Fruit fly (Drosophila melanogaster) whole organism, embryonic: ENCODE results near the gene nkt.
A peak's percentile ranks its signal among the peaks of the same experiment; 100 is the strongest.

ENCODE experiments used
- CG10147 ChIP-seq: fragments of 200-800 bp; sonication (Bioruptor generic); optimal IDR thresholded peaks from 2 replicates; lab custom pipeline; 2019; ENCODE audit warnings: missing biosample characterization, mild to moderate bottlenecking, missing genetic modification characterization, moderate library complexity
- CG10543 ChIP-seq: fragments of 200-800 bp; sonication (Bioruptor generic); optimal IDR thresholded peaks from 3 replicates; lab custom pipeline; 2017; ENCODE audit warnings: missing biosample characterization, mild to moderate bottlenecking, missing genetic modification characterization, moderate library complexity
- CG11247 ChIP-seq: fragments of 200-800 bp; sonication (Bioruptor generic); IDR thresholded peaks from 2 replicates; pipeline ENCODE4 v1.3.6; 2022; ENCODE audit warnings: missing biosample characterization, missing genetic modification characterization
- CG12391 ChIP-seq: fragments of 200-800 bp; sonication (Bioruptor generic); optimal IDR thresholded peaks from 3 replicates; lab custom pipeline; 2018; ENCODE audit warnings: missing biosample characterization, mild to moderate bottlenecking, missing genetic modification characterization, moderate library complexity
- CG12769 ChIP-seq: fragments of 200-800 bp; sonication (Bioruptor generic); optimal IDR thresholded peaks from 2 replicates; lab custom pipeline; 2019; ENCODE audit warnings: missing biosample characterization, mild to moderate bottlenecking, missing genetic modification characterization, moderate library complexity
- CG14667 ChIP-seq: fragments of 200-800 bp; sonication (Bioruptor generic); IDR thresholded peaks from 2 replicates; pipeline ENCODE4 v1.3.6; 2022; ENCODE audit warnings: missing biosample characterization, missing genetic modification characterization
- CG17385 ChIP-seq: fragments of 200-800 bp; sonication (Bioruptor generic); optimal IDR thresholded peaks from 3 replicates; lab custom pipeline; 2018; ENCODE audit warnings: missing biosample characterization, mild to moderate bottlenecking, missing genetic modification characterization
- CG17829 ChIP-seq: fragments of 200-800 bp; optimal IDR thresholded peaks from 2 replicates; lab custom pipeline; 2019; ENCODE audit warnings: missing biosample characterization, mild to moderate bottlenecking, missing genetic modification characterization, moderate library complexity
- CG2120 ChIP-seq: fragments of 200-800 bp; sonication (Bioruptor generic); optimal IDR thresholded peaks from 3 replicates; lab custom pipeline; 2016; ENCODE audit warnings: missing biosample characterization, missing genetic modification characterization
- CG2129 ChIP-seq: fragments of 200-800 bp; sonication (Bioruptor generic); IDR thresholded peaks from 2 replicates; pipeline ENCODE4 v1.3.6; 2022; ENCODE audit warnings: missing biosample characterization, missing genetic modification characterization; ENCODE audit not compliant: partially characterized antibody
- CG2678 ChIP-seq: fragments of 200-800 bp; sonication (Bioruptor generic); optimal IDR thresholded peaks from 3 replicates; lab custom pipeline; 2019; ENCODE audit warnings: missing biosample characterization, mild to moderate bottlenecking, missing genetic modification characterization, moderate library complexity
- CG2712 ChIP-seq: fragments of 200-800 bp; optimal IDR thresholded peaks from 3 replicates; lab custom pipeline; 2019; ENCODE audit warnings: missing biosample characterization, mild to moderate bottlenecking, missing genetic modification characterization, moderate library complexity
- CG32532 ChIP-seq: fragments of 200-800 bp; sonication (Bioruptor generic); IDR thresholded peaks from 2 replicates; pipeline ENCODE4 v1.3.6; 2022; ENCODE audit warnings: missing biosample characterization, missing genetic modification characterization
- CG43689 ChIP-seq: fragments of 200-800 bp; sonication (Bioruptor generic); IDR thresholded peaks from 2 replicates; pipeline ENCODE4 v1.3.6; 2022; ENCODE audit warnings: missing biosample characterization, missing genetic modification characterization
- CG7271 ChIP-seq: fragments of 200-800 bp; sonication (Bioruptor generic); optimal IDR thresholded peaks from 2 replicates; lab custom pipeline; 2018; ENCODE audit warnings: missing biosample characterization, mild to moderate bottlenecking, missing genetic modification characterization, moderate library complexity
- CG7786 ChIP-seq: fragments of 200-800 bp; sonication (Bioruptor generic); optimal IDR thresholded peaks from 2 replicates; lab custom pipeline; 2016; ENCODE audit warnings: missing biosample characterization, missing genetic modification characterization
- CG7839 ChIP-seq: fragments of 200-800 bp; sonication (Bioruptor generic); optimal IDR thresholded peaks from 3 replicates; lab custom pipeline; 2018; ENCODE audit warnings: missing biosample characterization, mild to moderate bottlenecking, missing genetic modification characterization, moderate library complexity
- CG8924 ChIP-seq: fragments of 200-800 bp; optimal IDR thresholded peaks from 3 replicates; lab custom pipeline; 2019; ENCODE audit warnings: missing biosample characterization, mild to moderate bottlenecking, missing genetic modification characterization, moderate library complexity
- CG9932 ChIP-seq: fragments of 200-800 bp; sonication (Bioruptor generic); IDR thresholded peaks from 2 replicates; pipeline ENCODE4 v1.3.6; 2022; ENCODE audit warnings: missing biosample characterization, missing genetic modification characterization
- CoRest ChIP-seq: fragments of 200-800 bp; sonication (Bioruptor generic); optimal IDR thresholded peaks from 3 replicates; lab custom pipeline; 2018; ENCODE audit warnings: missing biosample characterization, mild to moderate bottlenecking, missing genetic modification characterization, moderate library complexity
- Ets65A ChIP-seq: fragments of 200-800 bp; sonication (Bioruptor generic); peaks from one replicate; lab custom pipeline; 2016; ENCODE audit warnings: missing biosample characterization, missing genetic modification characterization
- Med ChIP-seq: fragments of 200-800 bp; sonication (Bioruptor generic); peaks from one replicate; lab custom pipeline; 2016; ENCODE audit warnings: missing biosample characterization, missing genetic modification characterization, mild to moderate bottlenecking, inconsistent platforms, moderate library complexity
- Myb ChIP-seq: fragments of 200-800 bp; sonication (Bioruptor generic); optimal IDR thresholded peaks from 2 replicates; lab custom pipeline; 2016; ENCODE audit warnings: missing biosample characterization, missing genetic modification characterization
- Nf-YC ChIP-seq: fragments of 200-800 bp; optimal IDR thresholded peaks from 3 replicates; lab custom pipeline; 2019; ENCODE audit warnings: missing biosample characterization, mild to moderate bottlenecking, missing genetic modification characterization, moderate library complexity
- Opbp ChIP-seq: fragments of 200-800 bp; sonication (Bioruptor generic); IDR thresholded peaks from 3 replicates; pipeline ENCODE4 v1.3.6; 2022; ENCODE audit warnings: missing biosample characterization, missing genetic modification characterization; ENCODE audit not compliant: partially characterized antibody
- PHDP ChIP-seq: fragments of 200-800 bp; sonication (Bioruptor generic); optimal IDR thresholded peaks from 3 replicates; lab custom pipeline; 2018; ENCODE audit warnings: missing biosample characterization, mild to moderate bottlenecking, missing genetic modification characterization, moderate library complexity
- Sry-δ ChIP-seq: fragments of 200-800 bp; sonication (Bioruptor generic); optimal IDR thresholded peaks from 2 replicates; lab custom pipeline; 2016; ENCODE audit warnings: missing biosample characterization, missing genetic modification characterization
- cas ChIP-seq: fragments of 200-800 bp; sonication (Bioruptor generic); IDR thresholded peaks from 2 replicates; pipeline ENCODE4 v1.3.6; 2022; ENCODE audit warnings: missing biosample characterization, missing genetic modification characterization
- dmrt11E ChIP-seq: fragments of 200-800 bp; sonication (Bioruptor generic); optimal IDR thresholded peaks from 3 replicates; lab custom pipeline; 2018; ENCODE audit warnings: missing biosample characterization, mild to moderate bottlenecking, missing genetic modification characterization, moderate library complexity
- dysf ChIP-seq: fragments of 200-800 bp; sonication (Bioruptor generic); IDR thresholded peaks from 3 replicates; pipeline ENCODE4 v1.3.6; 2022; ENCODE audit warnings: missing biosample characterization, missing genetic modification characterization
- gem ChIP-seq: fragments of 200-800 bp; sonication (Bioruptor generic); optimal IDR thresholded peaks from 2 replicates; lab custom pipeline; 2019; ENCODE audit warnings: missing biosample characterization, mild to moderate bottlenecking, missing genetic modification characterization, moderate library complexity
- grau ChIP-seq: fragments of 200-800 bp; optimal IDR thresholded peaks from 3 replicates; lab custom pipeline; 2019; ENCODE audit warnings: missing biosample characterization, mild to moderate bottlenecking, missing genetic modification characterization, moderate library complexity
- lmd ChIP-seq: fragments of 200-800 bp; sonication (Bioruptor generic); IDR thresholded peaks from 2 replicates; pipeline ENCODE4 v1.3.6; 2022; ENCODE audit warnings: missing biosample characterization, missing genetic modification characterization
- p53 ChIP-seq: fragments of 200-800 bp; sonication (Bioruptor generic); optimal IDR thresholded peaks from 2 replicates; lab custom pipeline; 2016; ENCODE audit warnings: missing biosample characterization, missing genetic modification characterization
- prd ChIP-seq, 3 experiments: fragments of >200 bp in 2 of 3; fragments of 200-800 bp in 1 of 3; sonication (Bioruptor generic) in 1 of 3; optimal IDR thresholded peaks in 2 of 3; IDR thresholded peaks in 1 of 3; 2 replicates in 2 of 3; 3 replicates in 1 of 3; pipeline versions ENCODE4 v1.3.6 to Lab custom; 2017 to 2022; ENCODE audit warnings: missing biosample characterization in 1 of 3, missing genetic modification characterization in 1 of 3
- sens ChIP-seq: fragments of 200-800 bp; sonication (Bioruptor generic); peaks from one replicate; lab custom pipeline; 2016; ENCODE audit warnings: missing biosample characterization, missing genetic modification characterization
- shn ChIP-seq: fragments of 200-800 bp; sonication (Bioruptor generic); optimal IDR thresholded peaks from 3 replicates; lab custom pipeline; 2016; ENCODE audit warnings: missing biosample characterization, missing genetic modification characterization
- slbo ChIP-seq: fragments of 200-800 bp; sonication (Bioruptor generic); IDR thresholded peaks from 2 replicates; pipeline ENCODE4 v1.3.6; 2022; ENCODE audit warnings: missing biosample characterization, missing genetic modification characterization
- sug ChIP-seq: fragments of 200-800 bp; optimal IDR thresholded peaks from 2 replicates; lab custom pipeline; 2019; ENCODE audit warnings: missing biosample characterization, mild to moderate bottlenecking, missing genetic modification characterization, moderate library complexity
- tap ChIP-seq: fragments of 200-800 bp; optimal IDR thresholded peaks from 3 replicates; lab custom pipeline; 2019; ENCODE audit warnings: missing biosample characterization, mild to moderate bottlenecking, missing genetic modification characterization, moderate library complexity
- trh ChIP-seq: fragments of 200-800 bp; sonication (Bioruptor generic); optimal IDR thresholded peaks from 2 replicates; lab custom pipeline; 2016; ENCODE audit warnings: missing biosample characterization, missing genetic modification characterization
- twi ChIP-seq: fragments of 200-800 bp; optimal IDR thresholded peaks from 2 replicates; lab custom pipeline; 2019; ENCODE audit warnings: missing biosample characterization, mild to moderate bottlenecking, missing genetic modification characterization, moderate library complexity
- unc-4 ChIP-seq: fragments of 200-800 bp; sonication (Bioruptor generic); IDR thresholded peaks from 2 replicates; pipeline ENCODE4 v1.3.6; 2022; ENCODE audit warnings: missing biosample characterization, missing genetic modification characterization; ENCODE audit not compliant: partially characterized antibody
- unpg ChIP-seq: fragments of 200-800 bp; sonication (Bioruptor generic); optimal IDR thresholded peaks from 3 replicates; lab custom pipeline; 2018; ENCODE audit warnings: missing biosample characterization, mild to moderate bottlenecking, missing genetic modification characterization, moderate library complexity
- vvl ChIP-seq: fragments of 200-800 bp; sonication (Bioruptor generic); IDR thresholded peaks from 2 replicates; pipeline ENCODE4 v1.3.6; 2022; ENCODE audit warnings: missing biosample characterization, missing genetic modification characterization
- wor ChIP-seq: fragments of 200-800 bp; sonication (Bioruptor generic); IDR thresholded peaks from 2 replicates; pipeline ENCODE4 v1.3.6; 2022; ENCODE audit warnings: missing biosample characterization, missing genetic modification characterization

The nkt gene

DNA sequence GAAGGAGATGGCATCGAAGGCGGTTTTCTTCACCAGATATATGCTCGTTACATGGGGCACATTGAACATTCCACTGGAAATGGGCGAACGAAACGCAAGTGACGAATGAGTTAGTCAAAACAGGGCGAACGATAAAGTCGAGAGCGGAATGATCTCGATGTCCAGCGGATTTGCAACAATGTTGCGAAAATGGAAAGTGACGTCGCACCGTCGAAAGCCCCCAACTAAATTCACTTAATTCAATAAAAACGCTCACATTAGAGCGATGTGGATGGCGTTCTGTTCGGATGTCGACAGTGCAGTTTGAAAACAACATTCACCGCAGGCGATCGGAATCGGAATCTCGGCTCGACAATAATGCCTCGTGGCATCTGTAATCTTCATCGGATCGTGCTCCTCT is 1.8 kb upstream of the nkt start, which contains the start of gene CG7607:
Gene CG7607 (plus strand): TSS at position 301 of the 400 bp plus-strand sequence.
- TF ChIP-seq Ets65A (GFP tag; lab: Kevin White, UChicago): peak; percentile 37
- TF ChIP-seq trh (GFP tag; lab: Kevin White, UChicago): no peak
- no peak for TF ChIP-seq Opbp
- no peak for TF ChIP-seq wor
- TF ChIP-seq CG14667 (GFP tag; lab: Robert Waterston, UW): no peak
- TF ChIP-seq p53 (GFP tag; lab: Kevin White, UChicago): no peak

DNA sequence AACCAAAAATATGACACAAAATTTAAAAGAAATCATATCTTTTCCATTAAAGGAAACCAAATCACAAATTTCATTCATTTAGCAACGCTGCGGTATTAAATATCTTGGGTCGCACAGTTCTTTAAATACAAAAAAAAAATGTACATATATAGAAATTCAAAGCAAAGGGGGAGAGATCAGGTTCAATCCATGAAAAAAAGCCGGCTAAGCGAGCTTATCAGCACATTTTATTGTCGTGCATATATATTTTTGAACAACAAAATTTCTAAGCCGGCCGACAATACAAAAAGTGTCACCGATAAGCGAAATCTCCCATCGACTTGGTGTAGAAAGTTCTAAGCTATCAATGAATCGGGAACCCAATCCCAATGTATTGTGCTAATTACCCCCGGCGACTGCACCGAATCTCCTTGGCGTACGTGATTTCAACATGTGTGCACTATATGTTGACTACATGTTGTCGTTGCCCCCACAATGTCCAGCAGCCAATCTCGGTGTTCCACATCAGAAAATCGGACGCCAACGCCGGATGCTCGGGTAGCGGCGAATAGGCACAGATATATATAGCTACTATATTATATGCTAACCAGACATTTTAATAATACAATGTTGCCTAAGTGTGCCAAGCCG is 2.8 kb downstream of the nkt start:
- TF ChIP-seq cas (GFP tag; lab: Robert Waterston, UW) (no peak), CoRest (no peak), Med (GFP tag; lab: Kevin White, UChicago) (peak; percentile 26), CG7786 (GFP tag; lab: Kevin White, UChicago) (no peak), CG12769 (tag; lab: Kevin White, UChicago) (no peak), Nf-YC (tag; lab: Kevin White, UChicago) (peak; percentile 68), sens (GFP tag; lab: Kevin White, UChicago) (peak; percentile 56), sug (tag; lab: Kevin White, UChicago) (peak; percentile 43), shn (GFP tag; lab: Kevin White, UChicago) (no peak), CG10543 (GFP tag; lab: Kevin White, UChicago) (peak; percentile 32), tap (tag; lab: Kevin White, UChicago) (no peak), twi (tag; lab: Kevin White, UChicago) (peak; percentile 78)
- TF ChIP-seq, all 482 proteins: peak for 6

dm6 chr3L:11204852-11205251 is 3.7 kb downstream of the nkt start:
- TF ChIP-seq CG11247: no peak
- peak; percentile 3 for TF ChIP-seq CG17829 (tag; lab: Kevin White, UChicago)
- TF ChIP-seq dmrt11E (tag; lab: Kevin White, UChicago): peak; percentile 17
- peak; percentile 20 for TF ChIP-seq CG10147
- TF ChIP-seq CG2712 (tag; lab: Kevin White, UChicago): peak; percentile 43
- peak; percentile 67 for TF ChIP-seq slbo (GFP tag; lab: Robert Waterston, UW)
- TF ChIP-seq unc-4 (GFP tag; lab: Robert Waterston, UW): no peak
- TF ChIP-seq CG12391 (tag; lab: Kevin White, UChicago): peak; percentile 11
- peak; percentile 44; the same call in 1 of the 2 replicates for TF ChIP-seq vvl (GFP tag; lab: Robert Waterston, UW)
- TF ChIP-seq prd (optimal IDR thresholded peaks at IDR 0.05; lab: Kevin White, UChicago): no peak
- peak; percentile 51; the same call in 1 of the 3 replicates for TF ChIP-seq prd (GFP tag; IDR thresholded peaks at IDR 0.05; lab: Robert Waterston, UW)
- peak; percentile 37; the same call in 1 of the 2 replicates for TF ChIP-seq lmd
- no peak for TF ChIP-seq CG2129 (GFP tag; lab: Robert Waterston, UW)
- no peak for TF ChIP-seq Sry-δ
- peak; percentile 20 for TF ChIP-seq CoRest
- peak; percentile 33 for TF ChIP-seq CG17385 (GFP tag; lab: Kevin White, UChicago)
- peak; percentile 28 for TF ChIP-seq unpg
- TF ChIP-seq gem (tag; lab: Kevin White, UChicago): peak; percentile 46
- peak; percentile 25 for TF ChIP-seq CG7839 (tag; lab: Kevin White, UChicago)
- TF ChIP-seq CG7271 (tag; lab: Kevin White, UChicago): peak; percentile 19
- peak; percentile 32; the same call in 1 of the 3 replicates for TF ChIP-seq dysf
- no peak for TF ChIP-seq CG43689 (GFP tag; lab: Robert Waterston, UW)
- TF ChIP-seq CG2120 (GFP tag; lab: Kevin White, UChicago): peak; percentile 7
- peak; percentile 6 for TF ChIP-seq PHDP (tag; lab: Kevin White, UChicago)
- peak; percentile 4 for TF ChIP-seq CG8924 (tag; lab: Kevin White, UChicago)
- peak; percentile 60 for TF ChIP-seq CG9932 (GFP tag; lab: Robert Waterston, UW)
- peak; percentile 48 for TF ChIP-seq CG2678 (tag; lab: Kevin White, UChicago)
- no peak for TF ChIP-seq Myb (GFP tag; lab: Kevin White, UChicago)
- peak; percentile 87 for TF ChIP-seq grau
- peak; percentile 63; the same call in 1 of the 2 replicates for TF ChIP-seq CG32532 (GFP tag; lab: Robert Waterston, UW)
